Worm (Caenorhabditis elegans) whole organism, L3 larva: ENCODE measurements around the gene aqp-4.

ENCODE experiments used
- R02D3.7 ChIP-seq: fragments of 150-350 bp; optimal IDR thresholded peaks from 2 replicates; lab custom pipeline; 2014; ENCODE audit warnings: missing biosample characterization, missing genetic modification characterization
- ceh-82 ChIP-seq: fragments of 150-350 bp; optimal IDR thresholded peaks from 2 replicates; lab custom pipeline; 2014; ENCODE audit warnings: missing biosample characterization, missing genetic modification characterization
- egl-27 ChIP-seq: sonication (generic microtip); optimal IDR thresholded peaks from 4 replicates; lab custom pipeline; 2017; ENCODE audit warnings: missing biosample characterization, missing genetic modification reagents, missing genetic modification characterization
- egl-5 ChIP-seq: fragments of 150-350 bp; optimal IDR thresholded peaks from 2 replicates; lab custom pipeline; 2017; ENCODE audit warnings: missing biosample characterization, missing genetic modification reagents, missing genetic modification characterization, inconsistent platforms
- nhr-28 ChIP-seq: fragments of 150-350 bp; optimal IDR thresholded peaks from 2 replicates; lab custom pipeline; 2014; ENCODE audit warnings: missing biosample characterization, missing genetic modification characterization

DNA sequence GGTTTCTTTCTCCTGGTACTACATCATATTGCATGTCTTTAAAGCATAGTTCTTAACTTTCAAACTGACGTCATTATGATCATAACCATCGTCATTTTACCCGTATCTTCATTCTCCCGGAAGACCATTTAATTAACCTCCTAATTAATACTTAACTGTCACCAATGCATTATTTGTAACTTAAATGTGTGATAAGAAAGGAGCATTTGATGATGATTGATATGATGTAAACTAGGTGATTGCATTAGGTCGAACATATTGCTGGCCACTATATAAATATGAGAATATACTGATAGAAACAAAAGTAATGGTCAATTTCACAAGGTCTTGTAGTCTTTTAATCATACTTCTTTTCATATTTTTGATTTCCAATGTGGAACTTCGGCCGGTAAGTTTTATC lies 18.9 kb downstream of the aqp-4 start, which contains the start of gene hrg-3:
- TF ChIP-seq nhr-28 (no peak), egl-27 (no peak), R02D3.7 (tag; lab: Kevin White, UChicago) (no peak), egl-5 (tag; lab: Kevin White, UChicago) (no peak), ceh-82 (tag; lab: Kevin White, UChicago) (no peak)
